Worm (Caenorhabditis elegans): ENCODE measurements around the gene R08C7.4.

The R08C7.4 gene

ce11 chrIV:4484555-4484954 is 49.7 kb downstream of the R08C7.4 start:
- TF ChIP-seq dve-1 (tag; optimal IDR thresholded peaks at IDR 0.05; ENCODE audit: insufficient read depth) (peak; percentile 45), daf-16 (GFP tag; optimal IDR thresholded peaks at IDR 0.05) (no peak), daf-16 (tag; optimal IDR thresholded peaks at IDR 0.05) (no peak), pqm-1 (tag; optimal IDR thresholded peaks at IDR 0.05) (peak; percentile 70), unc-62 (GFP tag; optimal IDR thresholded peaks at IDR 0.05 in 1 of 2) (no peak), unc-62 (tag; optimal IDR thresholded peaks at IDR 0.05) (no peak), dmd-6 (GFP tag; IDR thresholded peaks at IDR 0.05) (peak; percentile 68), T26A8.4 (GFP tag; IDR thresholded peaks at IDR 0.05) (no peak), nhr-42 (GFP tag; IDR thresholded peaks at IDR 0.05) (no peak), hlh-30 (tag; optimal IDR thresholded peaks at IDR 0.05; ENCODE audit: insufficient read depth) (peak; percentile 42), ceh-44 (GFP tag; IDR thresholded peaks at IDR 0.05) (no peak)

- TF ChIP-seq spr-3 (GFP tag; optimal IDR thresholded peaks at IDR 0.05) (no peak), dve-1 (tag; optimal IDR thresholded peaks at IDR 0.05; ENCODE audit: insufficient read depth) (peak; percentile 51), aly-2 (tag; optimal IDR thresholded peaks at IDR 0.05) (no peak), hlh-11 (tag; optimal IDR thresholded peaks at IDR 0.05) (peak; percentile 71), mep-1 (tag; optimal IDR thresholded peaks at IDR 0.05) (no peak), nhr-25 (tag; optimal IDR thresholded peaks at IDR 0.05; ENCODE audit: borderline replicate concordance, insufficient read depth) (no peak), pqm-1 (tag; optimal IDR thresholded peaks at IDR 0.05) (peak; percentile 75), nhr-28 (tag; optimal IDR thresholded peaks at IDR 0.05) (peak; percentile 62), nhr-42 (GFP tag; IDR thresholded peaks at IDR 0.05) (no peak), madf-5 (GFP tag; IDR thresholded peaks at IDR 0.05) (no peak), F26F4.8 (GFP tag; conservative IDR thresholded peaks at IDR 0.05) (no peak), dmd-6 (GFP tag; IDR thresholded peaks at IDR 0.05) (peak; percentile 42; the same call in 1 of the 2 replicates), aha-1 (tag) (peak; percentile 55), lin-29 (GFP tag; IDR thresholded peaks at IDR 0.05) (no peak), hif-1 (tag; optimal IDR thresholded peaks at IDR 0.05) (no peak), mdl-1 (tag; optimal IDR thresholded peaks at IDR 0.05) (no peak), unc-62 (GFP tag; optimal IDR thresholded peaks at IDR 0.05 in 1 of 2) (peak in 1 of 2 experiments; percentile 91), unc-62 (tag; optimal IDR thresholded peaks at IDR 0.05) (no peak), dmd-8 (GFP tag; IDR thresholded peaks at IDR 0.05) (no peak), nhr-11 (tag; optimal IDR thresholded peaks at IDR 0.05) (no peak), daf-16 (GFP tag; optimal IDR thresholded peaks at IDR 0.05) (no peak), daf-16 (tag; optimal IDR thresholded peaks at IDR 0.05) (peak; percentile 50), lsy-2 (tag; optimal IDR thresholded peaks at IDR 0.05) (no peak), rbr-2 (tag; optimal IDR thresholded peaks at IDR 0.05) (no peak), lin-15B (tag; optimal IDR thresholded peaks at IDR 0.05) (no peak), unc-39 (tag; optimal IDR thresholded peaks at IDR 0.05) (no peak), snpc-1.2 (GFP tag; IDR thresholded peaks at IDR 0.05) (no peak)
Measured at ce11 chrIV:4486738-4487137, 51.9 kb downstream of the R08C7.4 start, which contains the start of gene trx-3. TSS of gene trx-3 (plus strand) at chrIV:4487028.

Measured in whole organism, L4 larva.